Fruit fly (Drosophila melanogaster) whole organism, embryonic: ENCODE data around the gene mTerf3.

Source experiments
- CG10321 ChIP-seq: fragments of 200-800 bp; sonication (Bioruptor generic); IDR thresholded peaks from 2 replicates; pipeline ENCODE4 v1.3.6; 2022; ENCODE audit warnings: missing biosample characterization, missing genetic modification characterization
- CG12236 ChIP-seq: fragments of 200-800 bp; sonication (Bioruptor generic); optimal IDR thresholded peaks from 2 replicates; lab custom pipeline; 2016; ENCODE audit warnings: missing biosample characterization, missing genetic modification characterization
- CG6272 ChIP-seq: fragments of 200-800 bp; sonication (Bioruptor generic); IDR thresholded peaks from 2 replicates; pipeline ENCODE4 v1.3.6; 2022; ENCODE audit warnings: missing biosample characterization, missing genetic modification characterization
- onecut ChIP-seq: fragments of 200-800 bp; sonication (Bioruptor generic); IDR thresholded peaks from 2 replicates; pipeline ENCODE4 v1.3.6; 2022; ENCODE audit warnings: missing biosample characterization, missing genetic modification characterization
- vvl ChIP-seq: fragments of 200-800 bp; sonication (Bioruptor generic); IDR thresholded peaks from 2 replicates; pipeline ENCODE4 v1.3.6; 2022; ENCODE audit warnings: missing biosample characterization, missing genetic modification characterization

DNA sequence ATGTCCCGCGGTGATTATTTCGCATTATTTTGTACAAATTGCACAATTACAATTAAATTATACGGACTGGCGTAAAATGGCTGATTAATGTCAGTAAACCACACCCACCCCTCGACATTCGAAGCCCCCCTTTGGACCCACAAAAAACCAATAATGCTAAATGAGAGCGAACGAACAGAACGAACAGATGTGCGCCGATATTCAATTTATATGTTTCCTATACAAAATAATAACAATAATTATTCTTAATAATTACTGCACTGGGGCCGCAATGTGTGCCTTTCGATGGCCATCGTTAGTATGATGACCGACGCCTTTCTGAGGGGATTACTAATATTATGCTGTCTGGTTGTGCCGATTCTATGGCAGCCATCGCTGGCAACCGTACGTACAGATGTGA, 12.8 kb upstream of the mTerf3 start, which contains the start of gene CG13250:
- TF ChIP-seq CG12236 (GFP tag; lab: Kevin White, UChicago): no peak
- no peak for TF ChIP-seq CG10321
- no peak for TF ChIP-seq vvl (GFP tag; lab: Robert Waterston, UW)
- TF ChIP-seq onecut (GFP tag; lab: Robert Waterston, UW): no peak
- no peak for TF ChIP-seq CG6272 (GFP tag; lab: Robert Waterston, UW)
